Worm (Caenorhabditis elegans): ENCODE measurements around the gene C27D6.1.

C27D6.1 gene

ce11 chrII:5201922-5202562 lies 29.5 kb downstream of the C27D6.1 start (continued):
- TF ChIP-seq ceh-88 (GFP tag; IDR thresholded peaks at IDR 0.05) (no peak), lin-13 (GFP tag; optimal IDR thresholded peaks at IDR 0.05) (no peak), zip-4 (GFP tag; optimal IDR thresholded peaks at IDR 0.05) (no peak), skn-1 (tag; optimal IDR thresholded peaks at IDR 0.05) (no peak), isw-1 (GFP tag; IDR thresholded peaks at IDR 0.05) (no peak), hlh-17 (GFP tag; optimal IDR thresholded peaks at IDR 0.05; ENCODE audit: borderline replicate concordance) (no peak), nhr-20 (tag; optimal IDR thresholded peaks at IDR 0.05) (peak; percentile 16), zag-1 (tag; optimal IDR thresholded peaks at IDR 0.05) (no peak), nhr-90 (tag; optimal IDR thresholded peaks at IDR 0.05; ENCODE audit: poor library complexity) (peak; percentile 42), nhr-237 (tag; optimal IDR thresholded peaks at IDR 0.05) (no peak), mep-1 (tag; optimal IDR thresholded peaks at IDR 0.05) (peak; percentile 22), C34B4.2 (tag; optimal IDR thresholded peaks at IDR 0.05) (no peak), blmp-1 (tag; optimal IDR thresholded peaks at IDR 0.05) (peak; percentile 46), snpc-4 (tag; optimal IDR thresholded peaks at IDR 0.05) (no peak), C16A3.4 (tag; optimal IDR thresholded peaks at IDR 0.05) (no peak), elt-3 (tag; optimal IDR thresholded peaks at IDR 0.05) (peak in 4 of 6 experiments; percentile 22 to 77 (median 43)), dsc-1 (tag; optimal IDR thresholded peaks at IDR 0.05) (peak; percentile 50), fkh-8 (tag; optimal IDR thresholded peaks at IDR 0.05) (no peak), nhr-71 (tag; optimal IDR thresholded peaks at IDR 0.05) (peak; percentile 44), nhr-84 (tag; optimal IDR thresholded peaks at IDR 0.05) (no peak), nhr-12 (tag; optimal IDR thresholded peaks at IDR 0.05) (no peak), unc-62 (GFP tag; optimal IDR thresholded peaks at IDR 0.05) (no peak), nhr-19 (GFP tag; conservative IDR thresholded peaks at IDR 0.05) (no peak), egl-27 (tag; optimal IDR thresholded peaks at IDR 0.05) (no peak), mdl-1 (tag; optimal IDR thresholded peaks at IDR 0.05) (no peak), nhr-11 (tag; optimal IDR thresholded peaks at IDR 0.05) (no peak), sptf-1 (tag; optimal IDR thresholded peaks at IDR 0.05) (no peak), nhr-77 (tag; optimal IDR thresholded peaks at IDR 0.05) (no peak), lin-14 (GFP tag; optimal IDR thresholded peaks at IDR 0.05) (peak; percentile 32), tbx-2 (tag; optimal IDR thresholded peaks at IDR 0.05) (no peak), ztf-11 (tag; optimal IDR thresholded peaks at IDR 0.05) (no peak), xbp-1 (tag; optimal IDR thresholded peaks at IDR 0.05) (no peak)

DNA sequence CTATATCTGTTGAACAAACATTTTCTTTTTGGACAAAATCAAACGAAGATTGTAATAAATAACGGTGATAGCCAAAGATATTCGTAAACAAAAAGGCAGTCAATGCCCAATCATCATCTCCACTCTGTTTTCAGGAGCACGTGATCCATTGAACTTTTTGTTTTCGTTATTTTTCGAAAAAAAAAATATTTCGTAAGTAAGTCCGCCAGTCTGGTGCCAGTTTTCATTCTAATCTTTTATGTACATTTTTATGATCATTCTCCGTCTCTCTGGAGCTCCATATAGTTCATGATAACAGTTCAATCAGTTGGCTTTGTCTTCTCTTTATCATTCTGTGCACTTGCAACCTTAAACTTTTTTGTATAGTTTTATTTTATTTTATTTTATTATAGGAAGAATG lies 30.4 kb downstream of the C27D6.1 start, which contains the start of gene ampd-1:
Gene ampd-1 (plus strand): TSS at position 393 of the 400 bp plus-strand sequence.
- TF ChIP-seq fos-1 (tag; optimal IDR thresholded peaks at IDR 0.05) = no peak
- no peak for TF ChIP-seq zip-4 (GFP tag; optimal IDR thresholded peaks at IDR 0.05)
- TF ChIP-seq nhr-47 (tag; optimal IDR thresholded peaks at IDR 0.05) = no peak
- no peak for TF ChIP-seq xbp-1 (tag; optimal IDR thresholded peaks at IDR 0.05)
- peak in 1 of 2 experiments; percentile 37 for TF ChIP-seq lin-35 (GFP tag; optimal IDR thresholded peaks at IDR 0.05)
- no peak for TF ChIP-seq hlh-17 (GFP tag; optimal IDR thresholded peaks at IDR 0.05; ENCODE audit: borderline replicate concordance)
- TF ChIP-seq ceh-90 (tag; optimal IDR thresholded peaks at IDR 0.05) = no peak
- TF ChIP-seq ama-1 (optimal IDR thresholded peaks at IDR 0.05) = no peak
- TF ChIP-seq efl-1 (optimal IDR thresholded peaks at IDR 0.05) = no peak
- TF ChIP-seq efl-1 (GFP tag; optimal IDR thresholded peaks at IDR 0.05 in 1 of 2) = peak in 1 of 2 experiments; percentile 85
- TF ChIP-seq egl-27 (tag; optimal IDR thresholded peaks at IDR 0.05) = no peak
- no peak for TF ChIP-seq grh-1 (GFP tag; IDR thresholded peaks at IDR 0.05)
- TF ChIP-seq nhr-237 (tag; optimal IDR thresholded peaks at IDR 0.05) = no peak
- no peak for TF ChIP-seq elt-3 (tag; optimal IDR thresholded peaks at IDR 0.05)
- peak; percentile 15 for TF ChIP-seq lin-14 (GFP tag; optimal IDR thresholded peaks at IDR 0.05)
- no peak for TF ChIP-seq lin-15B (tag; optimal IDR thresholded peaks at IDR 0.05)
- TF ChIP-seq lir-3 (tag; optimal IDR thresholded peaks at IDR 0.05; ENCODE audit: poor library complexity) = no peak
- no peak for TF ChIP-seq ets-5 (GFP tag; IDR thresholded peaks at IDR 0.05)
- TF ChIP-seq egl-13 (tag; optimal IDR thresholded peaks at IDR 0.05) = no peak
- TF ChIP-seq nhr-76 (tag; optimal IDR thresholded peaks at IDR 0.05) = no peak
- TF ChIP-seq nhr-28 (tag; optimal IDR thresholded peaks at IDR 0.05) = no peak
- TF ChIP-seq jun-1 (tag; optimal IDR thresholded peaks at IDR 0.05) = no peak
- TF ChIP-seq unc-98 (GFP tag; IDR thresholded peaks at IDR 0.05) = no peak
- TF ChIP-seq nhr-84 (tag; optimal IDR thresholded peaks at IDR 0.05) = no peak
- TF ChIP-seq aha-1 (tag; optimal IDR thresholded peaks at IDR 0.05) = no peak
- no peak for TF ChIP-seq nhr-19 (GFP tag; conservative IDR thresholded peaks at IDR 0.05)
- TF ChIP-seq fkh-8 (tag; optimal IDR thresholded peaks at IDR 0.05) = no peak
- TF ChIP-seq fkh-4 (tag; optimal IDR thresholded peaks at IDR 0.05; ENCODE audit: borderline replicate concordance) = no peak
- no peak for TF ChIP-seq rnt-1 (tag; optimal IDR thresholded peaks at IDR 0.05)
- no peak for TF ChIP-seq C04F5.9 (tag; optimal IDR thresholded peaks at IDR 0.05)

Data from whole organism, L1 larva.